Fruit fly (Drosophila melanogaster) whole organism, embryonic: Measurements from ENCODE around the gene mRpL37.

Experiments used
- CG2120 ChIP-seq: fragments of 200-800 bp; sonication (Bioruptor generic); optimal IDR thresholded peaks from 3 replicates; lab custom pipeline; 2016; ENCODE audit warnings: missing biosample characterization, missing genetic modification characterization
- CG6791 ChIP-seq: fragments of 200-800 bp; sonication (Bioruptor generic); IDR thresholded peaks from 3 replicates; pipeline ENCODE4 v1.3.6; 2022; ENCODE audit warnings: missing biosample characterization, missing genetic modification characterization; ENCODE audit not compliant: partially characterized antibody
- HLHmδ ChIP-seq: fragments of 200-800 bp; sonication (Bioruptor generic); optimal IDR thresholded peaks from 2 replicates; lab custom pipeline; 2018; ENCODE audit warnings: missing biosample characterization, mild to moderate bottlenecking, missing genetic modification characterization, moderate library complexity
- Ravus ChIP-seq: fragments of 200-800 bp; sonication (Bioruptor generic); IDR thresholded peaks from 2 replicates; pipeline ENCODE4 v1.3.6; 2022; ENCODE audit warnings: missing biosample characterization, missing genetic modification characterization
- Trl ChIP-seq, 3 experiments: fragments of >200 bp in 2 of 3; fragments of 200-800 bp in 1 of 3; sonication (Bioruptor generic) in 1 of 3; optimal IDR thresholded peaks; 2 replicates in 1 of 3; 3 replicates in 2 of 3; lab custom pipeline; 2016 to 2017; ENCODE audit warnings: missing biosample characterization in 1 of 3, missing genetic modification characterization in 1 of 3
- abd-A ChIP-seq: fragments of 200-800 bp; sonication (Bioruptor generic); optimal IDR thresholded peaks from 3 replicates; lab custom pipeline; 2019; ENCODE audit warnings: missing biosample characterization, mild to moderate bottlenecking, missing genetic modification characterization, moderate library complexity
- esg ChIP-seq: fragments of 200-800 bp; sonication (Bioruptor generic); conservative IDR thresholded peaks from 2 replicates; pipeline ENCODE4 v1.3.6; 2022; ENCODE audit warnings: missing biosample characterization, missing genetic modification characterization
- h ChIP-seq: fragments of >200 bp; optimal IDR thresholded peaks from 2 replicates; lab custom pipeline; 2017
- pan ChIP-seq, 4 experiments: fragments of >200 bp in 3 of 4; fragments of 200-800 bp in 1 of 4; sonication (Bioruptor generic) in 1 of 4; optimal IDR thresholded peaks in 3 of 4; IDR thresholded peaks in 1 of 4; 2 replicates each; pipeline versions ENCODE4 v1.3.6 to Lab custom; 2017 to 2022; ENCODE audit warnings: missing biosample characterization in 2 of 4, missing genetic modification characterization in 2 of 4, mixed read lengths in 1 of 4
- shn ChIP-seq: fragments of 200-800 bp; sonication (Bioruptor generic); optimal IDR thresholded peaks from 3 replicates; lab custom pipeline; 2016; ENCODE audit warnings: missing biosample characterization, missing genetic modification characterization

DNA sequence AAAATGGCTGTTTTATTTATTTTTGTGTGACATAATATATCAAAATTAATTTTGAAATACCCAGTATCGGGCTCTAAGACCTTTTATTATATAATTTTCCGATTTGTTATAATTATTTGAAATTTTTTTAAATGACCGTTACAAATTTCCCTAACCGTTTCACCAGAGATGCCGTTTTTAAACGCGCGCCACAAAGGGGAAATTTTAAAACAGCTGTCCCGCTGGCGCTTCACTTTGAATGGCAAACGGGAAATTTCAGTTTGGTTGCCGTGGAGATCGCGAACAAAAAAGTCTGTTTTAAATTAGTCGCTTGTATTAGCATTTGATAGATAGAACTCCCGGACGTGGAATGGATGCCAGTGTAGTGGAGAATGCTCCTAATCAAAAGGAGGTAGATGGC, 31.1 kb upstream of the mRpL37 start, which contains the start of the genes CG14693 and TTLL15:
- TF ChIP-seq HLHmδ (GFP tag; lab: Kevin White, UChicago) = no peak
- no peak for TF ChIP-seq h (lab: Kevin White, UChicago)
- no peak for TF ChIP-seq CG2120 (GFP tag; lab: Kevin White, UChicago)
- no peak for TF ChIP-seq pan (optimal IDR thresholded peaks at IDR 0.05; lab: Kevin White, UChicago)
- TF ChIP-seq pan (GFP tag; optimal IDR thresholded peaks at IDR 0.05 in 1 of 2, IDR thresholded peaks at IDR 0.05 in 1 of 2) = no peak
- TF ChIP-seq Trl (optimal IDR thresholded peaks at IDR 0.05; lab: Kevin White, UChicago) = no peak
- TF ChIP-seq Trl (GFP tag; optimal IDR thresholded peaks at IDR 0.05; lab: Kevin White, UChicago) = no peak
- no peak for TF ChIP-seq esg
- TF ChIP-seq shn (GFP tag; lab: Kevin White, UChicago) = no peak
- TF ChIP-seq Ravus (GFP tag; lab: Robert Waterston, UW) = no peak
- no peak for TF ChIP-seq abd-A (tag; lab: Kevin White, UChicago)
- no peak for TF ChIP-seq CG6791 (GFP tag; lab: Robert Waterston, UW)
